Worm (Caenorhabditis elegans) whole organism, L3 larva: Measurements from ENCODE around the gene kvs-5.

Source experiments
- R02D3.7 ChIP-seq: fragments of 150-350 bp; optimal IDR thresholded peaks from 2 replicates; lab custom pipeline; 2014; ENCODE audit warnings: missing biosample characterization, missing genetic modification characterization
- ZK546.5 ChIP-seq: sonication (generic microtip); optimal IDR thresholded peaks from 2 replicates; lab custom pipeline; 2017; ENCODE audit warnings: missing biosample characterization, missing genetic modification characterization
- aly-2 ChIP-seq: fragments of 150-350 bp; optimal IDR thresholded peaks from 2 replicates; lab custom pipeline; 2014; ENCODE audit warnings: missing biosample characterization, missing genetic modification characterization
- ceh-16 ChIP-seq: sonication (generic microtip); optimal IDR thresholded peaks from 2 replicates; lab custom pipeline; 2017; ENCODE audit warnings: missing biosample characterization, missing genetic modification characterization
- ceh-28 ChIP-seq: fragments of 150-350 bp; optimal IDR thresholded peaks from 2 replicates; lab custom pipeline; 2014; ENCODE audit warnings: missing biosample characterization, missing genetic modification reagents, missing genetic modification characterization
- ceh-9 ChIP-seq: sonication (generic microtip); optimal IDR thresholded peaks from 2 replicates; lab custom pipeline; 2018; ENCODE audit warnings: missing biosample characterization, missing genetic modification characterization
- egl-27 ChIP-seq: sonication (generic microtip); optimal IDR thresholded peaks from 4 replicates; lab custom pipeline; 2017; ENCODE audit warnings: missing biosample characterization, missing genetic modification reagents, missing genetic modification characterization
- egl-5 ChIP-seq: fragments of 150-350 bp; optimal IDR thresholded peaks from 2 replicates; lab custom pipeline; 2017; ENCODE audit warnings: missing biosample characterization, missing genetic modification reagents, missing genetic modification characterization, inconsistent platforms
- elt-1 ChIP-seq: fragments of 150-350 bp; optimal IDR thresholded peaks from 2 replicates; lab custom pipeline; 2014; ENCODE audit warnings: missing biosample characterization, missing genetic modification characterization
- elt-2 ChIP-seq: sonication (generic microtip); optimal IDR thresholded peaks from 2 replicates; lab custom pipeline; 2016; ENCODE audit warnings: missing genetic modification reagents, mild to moderate bottlenecking, missing genetic modification characterization, missing compliant biosample characterization
- eor-1 ChIP-seq, 2 experiments: fragments of 150-350 bp; optimal IDR thresholded peaks; 2 replicates each; lab custom pipeline; 2014 to 2018; ENCODE audit warnings: missing biosample characterization in 2 of 2, missing genetic modification characterization in 2 of 2
- fkh-10 ChIP-seq: sonication (generic microtip); optimal IDR thresholded peaks from 2 replicates; lab custom pipeline; 2017; ENCODE audit warnings: missing biosample characterization, missing genetic modification reagents, missing genetic modification characterization
- fkh-2 ChIP-seq: fragments of 150-350 bp; optimal IDR thresholded peaks from 2 replicates; lab custom pipeline; 2014; ENCODE audit warnings: missing biosample characterization, missing genetic modification reagents, missing genetic modification characterization
- fos-1 ChIP-seq: fragments of 150-350 bp; optimal IDR thresholded peaks from 2 replicates; lab custom pipeline; 2014; ENCODE audit warnings: missing biosample characterization, missing genetic modification characterization
- hmg-11 ChIP-seq: sonication (generic microtip); optimal IDR thresholded peaks from 2 replicates; lab custom pipeline; 2016; ENCODE audit warnings: missing genetic modification characterization, missing compliant biosample characterization
- lin-15B ChIP-seq: fragments of 150-350 bp; optimal IDR thresholded peaks from 2 replicates; lab custom pipeline; 2014; ENCODE audit warnings: missing biosample characterization, missing genetic modification characterization
- lin-39 ChIP-seq: fragments of 150-350 bp; optimal IDR thresholded peaks from 2 replicates; lab custom pipeline; 2018; ENCODE audit warnings: missing biosample characterization, missing genetic modification reagents, missing genetic modification characterization
- lsy-12 ChIP-seq: sonication (generic microtip); optimal IDR thresholded peaks from 2 replicates; lab custom pipeline; 2016; ENCODE audit warnings: mild to moderate bottlenecking, missing genetic modification characterization, missing compliant biosample characterization
- mdl-1 ChIP-seq: fragments of 150-350 bp; optimal IDR thresholded peaks from 2 replicates; lab custom pipeline; 2014; ENCODE audit warnings: missing biosample characterization, missing genetic modification characterization
- nfya-1 ChIP-seq: sonication (generic microtip); optimal IDR thresholded peaks from 2 replicates; lab custom pipeline; 2017; ENCODE audit warnings: missing genetic modification characterization, mild to moderate bottlenecking, missing compliant biosample characterization, antibody characterized with exemption, moderate library complexity; ENCODE audit not compliant: insufficient read depth
- nhr-11 ChIP-seq: fragments of 150-350 bp; optimal IDR thresholded peaks from 2 replicates; lab custom pipeline; 2014; ENCODE audit warnings: missing biosample characterization, missing genetic modification characterization
- nhr-12 ChIP-seq: fragments of 150-350 bp; optimal IDR thresholded peaks from 2 replicates; lab custom pipeline; 2014; ENCODE audit warnings: missing biosample characterization, missing genetic modification characterization
- nhr-23 ChIP-seq: fragments of 150-350 bp; optimal IDR thresholded peaks from 2 replicates; lab custom pipeline; 2014; ENCODE audit warnings: missing biosample characterization, missing genetic modification reagents, missing genetic modification characterization
- nhr-237 ChIP-seq: fragments of 150-350 bp; optimal IDR thresholded peaks from 2 replicates; lab custom pipeline; 2014; ENCODE audit warnings: missing biosample characterization, missing genetic modification characterization
- nhr-25 ChIP-seq: sonication (generic microtip); optimal IDR thresholded peaks from 2 replicates; lab custom pipeline; 2017; ENCODE audit warnings: missing biosample characterization, missing genetic modification characterization
- nhr-43 ChIP-seq: sonication (generic microtip); optimal IDR thresholded peaks from 2 replicates; lab custom pipeline; 2016; ENCODE audit warnings: mild to moderate bottlenecking, missing genetic modification characterization, missing compliant biosample characterization; ENCODE audit not compliant: poor library complexity, severe bottlenecking
- nhr-76 ChIP-seq: fragments of 150-350 bp; sonication (generic microtip); optimal IDR thresholded peaks from 5 replicates; lab custom pipeline; 2014; ENCODE audit warnings: missing biosample characterization, missing genetic modification characterization
- nhr-77 ChIP-seq: fragments of 150-350 bp; optimal IDR thresholded peaks from 2 replicates; lab custom pipeline; 2014; ENCODE audit warnings: missing biosample characterization, missing genetic modification characterization
- pqm-1 ChIP-seq: fragments of 150-350 bp; optimal IDR thresholded peaks from 2 replicates; lab custom pipeline; 2017; ENCODE audit warnings: missing biosample characterization, missing genetic modification characterization, inconsistent platforms
- sea-2 ChIP-seq: fragments of 150-350 bp; sonication (generic microtip); optimal IDR thresholded peaks from 4 replicates; lab custom pipeline; 2014; ENCODE audit warnings: missing biosample characterization, missing genetic modification reagents, missing genetic modification characterization
- skn-1 ChIP-seq: fragments of 150-350 bp; optimal IDR thresholded peaks from 2 replicates; lab custom pipeline; 2014; ENCODE audit warnings: missing biosample characterization, missing genetic modification characterization
- snpc-4 ChIP-seq: fragments of 150-350 bp; optimal IDR thresholded peaks from 2 replicates; lab custom pipeline; 2014; ENCODE audit warnings: missing biosample characterization, missing genetic modification characterization
- tbx-2 ChIP-seq: sonication (generic microtip); optimal IDR thresholded peaks from 2 replicates; lab custom pipeline; 2016; ENCODE audit warnings: mild to moderate bottlenecking, missing genetic modification characterization, missing compliant biosample characterization
- ztf-11 ChIP-seq: fragments of 150-350 bp; optimal IDR thresholded peaks from 2 replicates; lab custom pipeline; 2014; ENCODE audit warnings: missing biosample characterization, missing genetic modification characterization
- ztf-4 ChIP-seq: fragments of 150-350 bp; optimal IDR thresholded peaks from 2 replicates; lab custom pipeline; 2014; ENCODE audit warnings: missing biosample characterization, missing genetic modification characterization

kvs-5 gene

ce11 chrIV:719351-719750 lies 17.2 kb upstream of the kvs-5 start, which contains the start of gene Y55F3C.10:
TSS of gene Y55F3C.10 (minus strand) at chrIV:719451.
- TF ChIP-seq nhr-25 (no peak), lsy-12 (no peak), lin-15B (tag; lab: Kevin White, UChicago) (no peak), ceh-28 (tag; lab: Kevin White, UChicago) (no peak), ztf-4 (tag; lab: Kevin White, UChicago) (no peak), nhr-23 (no peak), hmg-11 (no peak), egl-27 (tag; lab: Kevin White, UChicago) (no peak), aly-2 (tag; lab: Kevin White, UChicago) (no peak), nhr-12 (tag; lab: Kevin White, UChicago) (no peak), ceh-9 (no peak), sea-2 (GFP tag; lab: Kevin White, UChicago) (no peak), tbx-2 (tag; lab: Kevin White, UChicago) (no peak), ztf-11 (tag; lab: Kevin White, UChicago) (no peak), nhr-237 (tag; lab: Kevin White, UChicago) (no peak), fkh-2 (no peak), fkh-10 (GFP tag; lab: Kevin White, UChicago) (no peak), nhr-43 (tag; lab: Kevin White, UChicago) (no peak), mdl-1 (tag; lab: Kevin White, UChicago) (no peak), R02D3.7 (tag; lab: Kevin White, UChicago) (no peak)

DNA sequence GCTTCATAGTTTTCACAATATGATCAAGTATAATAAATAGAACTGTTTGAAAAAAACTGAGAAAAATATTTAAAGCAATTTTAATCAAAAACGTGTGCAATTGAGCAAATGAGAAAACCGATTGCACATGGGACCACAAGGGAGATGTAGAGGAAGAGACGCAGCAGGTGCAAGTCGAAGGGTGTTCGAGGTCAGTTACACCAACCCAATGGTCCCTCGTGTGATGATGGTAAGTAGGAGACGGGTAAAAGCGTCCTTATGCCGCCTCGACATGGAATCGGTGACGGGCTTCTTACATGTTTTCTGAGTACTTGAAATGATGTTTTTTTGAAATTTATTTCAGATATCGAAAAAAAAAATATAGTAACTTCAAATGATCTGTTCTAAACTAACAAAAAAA lies 8.5 kb upstream of the kvs-5 start, which contains the start of gene Y55F3C.9:
Gene Y55F3C.9 (minus strand): TSS at position 101 of the 400 bp plus-strand sequence.
- TF ChIP-seq fkh-10 (GFP tag; lab: Kevin White, UChicago) (no peak), ceh-16 (tag; lab: Kevin White, UChicago) (no peak), nhr-77 (tag; lab: Kevin White, UChicago) (no peak), sea-2 (GFP tag; lab: Kevin White, UChicago) (no peak), ceh-9 (no peak), ceh-28 (tag; lab: Kevin White, UChicago) (no peak), elt-1 (no peak), snpc-4 (tag; lab: Kevin White, UChicago) (no peak)

DNA sequence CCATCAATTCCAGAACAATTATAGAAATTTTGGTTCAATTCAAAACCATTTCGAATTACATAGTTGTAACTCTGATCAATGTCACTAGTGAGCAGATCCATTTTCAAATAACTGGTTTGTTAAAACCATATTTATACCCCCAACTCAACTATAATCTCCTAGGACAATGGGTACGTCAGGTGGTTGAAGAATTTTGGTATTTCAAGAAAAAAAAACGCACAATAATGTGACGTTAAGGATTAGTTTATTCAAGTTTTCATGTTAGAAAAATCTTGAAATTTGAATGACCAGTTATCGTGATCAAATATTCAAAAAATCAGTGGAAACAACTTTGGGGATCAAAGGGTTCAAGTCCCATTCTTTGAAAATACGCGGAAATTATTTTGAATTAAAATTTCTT lies 5.6 kb upstream of the kvs-5 start, which contains the start of gene srt-24:
Gene srt-24 (minus strand): TSS at position 101 of the 400 bp plus-strand sequence.
- TF ChIP-seq nhr-76 = no peak
- TF ChIP-seq pqm-1 (tag; lab: Kevin White, UChicago) = no peak
- no peak for TF ChIP-seq sea-2 (GFP tag; lab: Kevin White, UChicago)
- TF ChIP-seq ZK546.5 (tag; lab: Kevin White, UChicago) = no peak
- no peak for TF ChIP-seq nhr-77 (tag; lab: Kevin White, UChicago)
- no peak for TF ChIP-seq lin-15B (tag; lab: Kevin White, UChicago)
- no peak for TF ChIP-seq ztf-11 (tag; lab: Kevin White, UChicago)
- TF ChIP-seq aly-2 (tag; lab: Kevin White, UChicago) = no peak
- no peak for TF ChIP-seq nhr-25
- TF ChIP-seq eor-1 (tag; optimal IDR thresholded peaks at IDR 0.05; lab: Kevin White, UChicago) = no peak
- no peak for TF ChIP-seq elt-2 (tag; lab: Kevin White, UChicago)
- TF ChIP-seq nhr-23 = no peak
- TF ChIP-seq nhr-237 (tag; lab: Kevin White, UChicago) = no peak
- TF ChIP-seq skn-1 = no peak
- TF ChIP-seq mdl-1 (tag; lab: Kevin White, UChicago) = no peak
- TF ChIP-seq fos-1 (tag; lab: Kevin White, UChicago) = no peak
- TF ChIP-seq lsy-12 = no peak
- no peak for TF ChIP-seq nhr-43 (tag; lab: Kevin White, UChicago)

DNA sequence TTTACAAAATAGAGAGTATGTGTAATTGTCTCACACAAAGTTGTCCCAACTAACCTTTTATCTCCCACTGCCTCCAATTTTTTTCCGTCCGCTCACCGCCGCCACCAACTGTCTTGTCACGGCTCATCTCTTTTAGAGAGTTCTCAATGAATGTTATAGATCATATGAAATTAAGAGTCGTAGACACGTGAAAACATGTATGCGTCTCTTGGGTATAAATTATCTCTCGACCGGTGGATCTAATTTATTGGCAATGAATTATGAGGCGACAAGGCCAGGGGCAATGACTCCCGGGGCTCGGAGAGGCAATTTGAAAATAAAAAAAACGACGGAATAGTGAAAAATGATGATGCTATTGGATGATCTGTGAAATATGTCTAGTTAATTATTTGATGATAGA lies 4.1 kb downstream of the kvs-5 start:
- TF ChIP-seq nhr-11 (tag; lab: Kevin White, UChicago) = no peak
- TF ChIP-seq lin-39 = peak; percentile 2
- TF ChIP-seq fkh-2 = no peak
- peak; percentile 87 for TF ChIP-seq egl-5 (tag; lab: Kevin White, UChicago)
- peak; percentile 17 for TF ChIP-seq nfya-1 (tag; lab: Kevin White, UChicago)
